Worm (Caenorhabditis elegans): ENCODE measurements around the gene cyp-33B1.

- TF ChIP-seq snpc-4 (tag; optimal IDR thresholded peaks at IDR 0.05) (no peak), zag-1 (tag; optimal IDR thresholded peaks at IDR 0.05) (no peak), ama-1 (optimal IDR thresholded peaks at IDR 0.05) (no peak), ets-5 (GFP tag; IDR thresholded peaks at IDR 0.05) (no peak), nhr-12 (tag; optimal IDR thresholded peaks at IDR 0.05) (no peak), unc-62 (GFP tag; optimal IDR thresholded peaks at IDR 0.05) (no peak), C34B4.2 (tag; optimal IDR thresholded peaks at IDR 0.05) (no peak), skn-1 (tag; optimal IDR thresholded peaks at IDR 0.05) (no peak), xbp-1 (tag; optimal IDR thresholded peaks at IDR 0.05) (no peak), lir-3 (tag; optimal IDR thresholded peaks at IDR 0.05; ENCODE audit: poor library complexity) (no peak)
Observed at ce11 chrV:9082350-9082749, 41.2 kb downstream of the cyp-33B1 start.
